Worm (Caenorhabditis elegans) whole organism, midembryonic: ENCODE measurements around the gene srx-26.

Experiments
- T22C8.4 ChIP-seq: fragments of 200-800 bp; sonication (Bioruptor generic); IDR thresholded peaks from 2 replicates; pipeline ENCODE4 v1.3.6; 2022; ENCODE audit warnings: missing genetic modification characterization, missing compliant biosample characterization
- cog-1 ChIP-seq: sonication (generic microtip); optimal IDR thresholded peaks from 2 replicates; lab custom pipeline; 2016; ENCODE audit warnings: missing genetic modification characterization, missing compliant biosample characterization
- flt-1 ChIP-seq: fragments of 200-800 bp; sonication (Bioruptor generic); IDR thresholded peaks from 2 replicates; pipeline ENCODE4 v1.3.6; 2022; ENCODE audit warnings: missing genetic modification characterization, missing compliant biosample characterization
- klf-2 ChIP-seq: fragments of 200-800 bp; sonication (Bioruptor generic); conservative IDR thresholded peaks from 2 replicates; pipeline ENCODE4 v1.3.6; 2022; ENCODE audit warnings: missing genetic modification reagents, missing genetic modification characterization, missing compliant biosample characterization
- med-1 ChIP-seq: sonication (generic microtip); optimal IDR thresholded peaks from 2 replicates; lab custom pipeline; 2017; ENCODE audit warnings: missing genetic modification characterization, mild to moderate bottlenecking, missing compliant biosample characterization, antibody characterized with exemption, missing genetic modification reagents; ENCODE audit not compliant: insufficient read depth
- ref-1 ChIP-seq: fragments of 200-800 bp; sonication (Bioruptor generic); conservative IDR thresholded peaks from 2 replicates; pipeline ENCODE4 v1.3.6; 2022; ENCODE audit warnings: missing genetic modification reagents, missing genetic modification characterization, missing compliant biosample characterization
- tab-1 ChIP-seq: fragments of 200-800 bp; sonication (Bioruptor generic); IDR thresholded peaks from 2 replicates; pipeline ENCODE4 v1.3.6; 2022; ENCODE audit warnings: missing genetic modification characterization, missing compliant biosample characterization
- ztf-23 ChIP-seq: fragments of 200-800 bp; sonication (Bioruptor generic); IDR thresholded peaks from 2 replicates; pipeline ENCODE4 v1.3.6; 2022; ENCODE audit warnings: missing genetic modification reagents, missing genetic modification characterization, missing compliant biosample characterization
- ztf-29 ChIP-seq: fragments of 200-800 bp; sonication (Bioruptor generic); IDR thresholded peaks from 2 replicates; pipeline ENCODE4 v1.3.6; 2022; ENCODE audit warnings: missing genetic modification reagents, missing genetic modification characterization, missing compliant biosample characterization

srx-26 gene

ce11 chrV:2746404-2746803, 6.5 kb downstream of the srx-26 start:
- TF ChIP-seq klf-2 = no peak
- TF ChIP-seq ztf-29 = no peak
- no peak for TF ChIP-seq ztf-23 (GFP tag; lab: Robert Waterston, UW)
- no peak for TF ChIP-seq ref-1 (GFP tag; lab: Robert Waterston, UW)
- TF ChIP-seq T22C8.4 (GFP tag; lab: Robert Waterston, UW) = no peak
- TF ChIP-seq cog-1 (tag; lab: Kevin White, UChicago) = no peak
- TF ChIP-seq med-1 (GFP tag; lab: Kevin White, UChicago) = no peak
- no peak for TF ChIP-seq tab-1
- TF ChIP-seq flt-1 (GFP tag; lab: Robert Waterston, UW) = no peak

ce11 chrV:2742298-2742697, 10.6 kb downstream of the srx-26 start, which contains the start of gene srg-62:
TSS of gene srg-62 (minus strand) at chrV:2742398.
- TF ChIP-seq klf-2 (no peak), ztf-29 (no peak), tab-1 (no peak)

- no peak for TF ChIP-seq ref-1 (GFP tag; lab: Robert Waterston, UW)
- TF ChIP-seq med-1 (GFP tag; lab: Kevin White, UChicago) = no peak
- no peak for TF ChIP-seq klf-2
- no peak for TF ChIP-seq tab-1
- no peak for TF ChIP-seq cog-1 (tag; lab: Kevin White, UChicago)
- TF ChIP-seq T22C8.4 (GFP tag; lab: Robert Waterston, UW) = no peak
Measured at ce11 chrV:2740228-2740627, 12.7 kb downstream of the srx-26 start, which contains the start of gene srg-61. TSS of gene srg-61 (minus strand) at chrV:2740328.

- TF ChIP-seq klf-2 = no peak
- TF ChIP-seq flt-1 (GFP tag; lab: Robert Waterston, UW) = 0 out of 2 replicates have a peak, but pooled peaks have one; percentile 14
Measured at ce11 chrV:2739607-2740006, 13.3 kb downstream of the srx-26 start.

- no peak for TF ChIP-seq T22C8.4 (GFP tag; lab: Robert Waterston, UW)
Measured at ce11 chrV:2738174-2738573, 14.7 kb downstream of the srx-26 start, which contains the start of gene srg-56. TSS of gene srg-56 (minus strand) at chrV:2738274.

ce11 chrV:2734360-2734759, 18.5 kb downstream of the srx-26 start, which contains the start of gene srg-57:
TSS of gene srg-57 (minus strand) at chrV:2734460.
- TF ChIP-seq ztf-29 (no peak), ztf-23 (GFP tag; lab: Robert Waterston, UW) (no peak), T22C8.4 (GFP tag; lab: Robert Waterston, UW) (no peak), ref-1 (GFP tag; lab: Robert Waterston, UW) (no peak), med-1 (GFP tag; lab: Kevin White, UChicago) (no peak), flt-1 (GFP tag; lab: Robert Waterston, UW) (no peak), tab-1 (no peak), klf-2 (no peak), cog-1 (tag; lab: Kevin White, UChicago) (no peak)

ce11 chrV:2730784-2731480, 22.0 kb downstream of the srx-26 start, which contains the start of gene dod-3:
TSS of gene dod-3 (minus strand) at chrV:2731098.
- no peak for TF ChIP-seq tab-1
- no peak for TF ChIP-seq klf-2
- TF ChIP-seq cog-1 (tag; lab: Kevin White, UChicago) = no peak
- TF ChIP-seq ztf-29 = no peak
- no peak for TF ChIP-seq T22C8.4 (GFP tag; lab: Robert Waterston, UW)
- TF ChIP-seq med-1 (GFP tag; lab: Kevin White, UChicago) = no peak
- TF ChIP-seq ref-1 (GFP tag; lab: Robert Waterston, UW) = no peak
- TF ChIP-seq ztf-23 (GFP tag; lab: Robert Waterston, UW) = no peak
- TF ChIP-seq flt-1 (GFP tag; lab: Robert Waterston, UW) = no peak

- TF ChIP-seq ref-1 (GFP tag; lab: Robert Waterston, UW) = no peak
- TF ChIP-seq ztf-29 = no peak
- TF ChIP-seq flt-1 (GFP tag; lab: Robert Waterston, UW) = no peak
- no peak for TF ChIP-seq cog-1 (tag; lab: Kevin White, UChicago)
- no peak for TF ChIP-seq tab-1
- TF ChIP-seq T22C8.4 (GFP tag; lab: Robert Waterston, UW) = no peak
- TF ChIP-seq klf-2 = no peak
- TF ChIP-seq med-1 (GFP tag; lab: Kevin White, UChicago) = no peak
- no peak for TF ChIP-seq ztf-23 (GFP tag; lab: Robert Waterston, UW)
Measured at ce11 chrV:2728236-2728635, 24.7 kb downstream of the srx-26 start, which contains the start of gene str-33. TSS of gene str-33 (plus strand) at chrV:2728536.

- TF ChIP-seq ztf-23 (GFP tag; lab: Robert Waterston, UW) = no peak
- no peak for TF ChIP-seq ztf-29
- TF ChIP-seq cog-1 (tag; lab: Kevin White, UChicago) = no peak
- no peak for TF ChIP-seq ref-1 (GFP tag; lab: Robert Waterston, UW)
- no peak for TF ChIP-seq T22C8.4 (GFP tag; lab: Robert Waterston, UW)
- TF ChIP-seq flt-1 (GFP tag; lab: Robert Waterston, UW) = no peak
- no peak for TF ChIP-seq klf-2
- TF ChIP-seq tab-1 = no peak
- no peak for TF ChIP-seq med-1 (GFP tag; lab: Kevin White, UChicago)
Measured at ce11 chrV:2727101-2727500, 25.8 kb downstream of the srx-26 start, which contains the start of gene str-13. TSS of gene str-13 (minus strand) at chrV:2727201.

ce11 chrV:2725225-2725624, 27.7 kb downstream of the srx-26 start, which contains the start of gene srg-59:
TSS of gene srg-59 (minus strand) at chrV:2725325.
- TF ChIP-seq med-1 (GFP tag; lab: Kevin White, UChicago) = no peak
- no peak for TF ChIP-seq tab-1
- no peak for TF ChIP-seq ztf-23 (GFP tag; lab: Robert Waterston, UW)
- no peak for TF ChIP-seq ztf-29
- TF ChIP-seq T22C8.4 (GFP tag; lab: Robert Waterston, UW) = no peak
- no peak for TF ChIP-seq ref-1 (GFP tag; lab: Robert Waterston, UW)
- TF ChIP-seq flt-1 (GFP tag; lab: Robert Waterston, UW) = no peak
- TF ChIP-seq cog-1 (tag; lab: Kevin White, UChicago) = no peak
- TF ChIP-seq klf-2 = no peak
